Fruit fly (Drosophila melanogaster) S2 (cell line): ENCODE results near the gene Ir7e.

Source experiments
- CG8478 ChIP-seq: fragments of >200 bp; optimal IDR thresholded peaks from 2 replicates; lab custom pipeline; 2018
- CTCF ChIP-seq, 2 experiments: fragments of >200 bp; optimal IDR thresholded peaks; 2 replicates each; lab custom pipeline; 2018

DNA sequence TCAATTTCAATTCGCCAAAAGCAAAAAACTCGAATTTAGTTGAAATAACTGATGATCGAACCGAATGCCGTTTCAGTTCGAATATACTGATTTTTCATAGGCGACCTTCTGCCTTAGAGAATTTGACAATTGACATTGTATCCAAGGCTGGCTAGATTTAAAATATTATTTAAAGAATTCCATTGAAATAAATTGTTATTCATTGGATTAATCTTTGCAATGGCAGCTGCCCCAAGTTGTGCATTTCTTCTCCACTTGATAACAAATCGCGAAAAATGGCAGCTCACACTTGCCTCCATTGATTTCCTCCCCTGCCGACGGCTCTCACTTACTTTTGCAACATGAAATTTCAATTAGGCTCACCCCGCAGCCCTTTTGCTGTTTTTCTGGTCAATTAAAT is 27.3 kb downstream of the Ir7e start, which contains the start of gene CG10920:
- TF ChIP-seq CG8478 (lab: Kevin White, UChicago) (no peak), CTCF (optimal IDR thresholded peaks at IDR 0.05; lab: Kevin White, UChicago) (no peak)
